Fruit fly (Drosophila melanogaster) Kc167 (cell line): Measurements from ENCODE around the gene Vha36-3.

Source experiments
- h ChIP-seq: fragments of >200 bp; optimal IDR thresholded peaks from 3 replicates; lab custom pipeline; 2018; ENCODE audit warnings: missing external identifiers
- insv ChIP-seq: fragments of >200 bp; optimal IDR thresholded peaks from 3 replicates; lab custom pipeline; 2018; ENCODE audit warnings: missing external identifiers
- psq ChIP-seq: fragments of >200 bp; optimal IDR thresholded peaks from 2 replicates; lab custom pipeline; 2017; ENCODE audit warnings: missing external identifiers

DNA sequence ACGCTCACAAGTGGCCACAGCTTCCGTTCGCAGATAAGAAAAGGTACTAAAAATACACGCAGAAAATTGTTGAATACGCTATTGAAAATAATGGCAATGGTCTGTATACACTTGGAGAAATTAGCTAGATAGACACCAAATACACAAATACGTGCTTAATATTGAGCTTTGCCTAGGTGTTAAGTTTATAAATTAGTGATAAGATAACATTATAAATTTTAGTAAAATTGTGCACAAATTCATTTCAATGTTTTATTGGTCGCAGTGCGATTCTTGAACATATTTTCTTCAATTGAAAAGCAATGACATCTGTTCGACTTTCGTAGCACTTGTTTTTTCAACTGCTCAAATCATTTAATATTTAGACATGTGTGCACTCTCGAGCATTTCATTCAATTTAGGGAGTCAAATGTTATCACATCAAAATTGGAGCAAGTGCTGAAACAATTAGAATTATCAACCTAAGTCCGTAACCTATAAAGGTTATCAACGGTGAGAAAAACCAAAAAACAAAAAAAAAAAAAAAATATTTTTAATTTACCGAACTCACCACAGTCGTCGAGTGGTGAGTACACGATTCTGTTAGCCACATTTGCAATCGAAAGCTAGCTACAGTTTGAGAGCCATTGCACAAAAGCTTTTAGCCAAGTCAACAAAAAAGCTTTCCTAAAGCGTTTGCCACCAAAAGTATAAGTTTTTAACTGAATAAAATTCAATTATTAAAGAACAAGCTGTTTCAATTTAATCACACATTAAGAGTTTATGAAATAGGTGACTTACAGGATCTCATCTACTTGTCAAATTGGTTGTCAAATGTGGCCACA, 33.5 kb downstream of the Vha36-3 start:
- TF ChIP-seq h (lab: Kevin White, UChicago) (no peak), insv (lab: Kevin White, UChicago) (no peak), psq (lab: Kevin White, UChicago) (no peak)
